Worm (Caenorhabditis elegans): Measurements from ENCODE around the gene asp-9.

DNA sequence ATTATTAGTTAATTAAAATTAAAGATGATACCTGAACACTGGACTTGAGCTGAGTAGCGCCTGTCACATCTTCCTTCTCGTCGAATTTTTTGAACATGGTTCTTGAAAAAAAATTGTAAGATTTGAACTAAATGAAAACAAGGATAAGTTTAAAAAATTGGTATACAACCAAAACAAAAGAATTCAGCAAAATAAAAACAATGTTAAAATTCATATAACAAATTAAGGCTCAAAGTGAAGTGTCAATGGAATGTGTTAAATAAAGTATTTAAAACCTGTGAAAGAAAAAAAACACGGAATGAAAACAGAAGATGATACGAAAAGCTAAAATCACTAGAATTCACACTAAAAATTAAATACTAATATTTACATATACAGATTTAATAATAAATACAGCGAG, 30.4 kb upstream of the asp-9 start, which contains the start of gene C11D2.7:
- TF ChIP-seq pha-4 (tag; optimal IDR thresholded peaks at IDR 0.05), result no peak
- TF ChIP-seq ceh-9 (tag; optimal IDR thresholded peaks at IDR 0.05), result no peak
- TF ChIP-seq elt-2 (tag; optimal IDR thresholded peaks at IDR 0.05), result no peak
